Worm (Caenorhabditis elegans) whole organism, L1 larva: ENCODE measurements around the gene B0034.2.
A peak's percentile ranks its signal among the peaks of the same experiment; 100 is the strongest.

Experiments used
- C04F5.9 ChIP-seq: sonication (generic microtip); optimal IDR thresholded peaks from 2 replicates; lab custom pipeline; 2016; ENCODE audit warnings: missing genetic modification characterization, missing compliant biosample characterization
- C34B4.2 ChIP-seq: sonication (generic microtip); optimal IDR thresholded peaks from 2 replicates; lab custom pipeline; 2017; ENCODE audit warnings: mild to moderate bottlenecking, missing genetic modification characterization, missing compliant biosample characterization
- F16B12.6 ChIP-seq: fragments of 150-350 bp; optimal IDR thresholded peaks from 2 replicates; lab custom pipeline; 2014; ENCODE audit warnings: missing biosample characterization, missing genetic modification characterization
- alr-1 ChIP-seq: fragments of 200-800 bp; sonication (Bioruptor generic); optimal IDR thresholded peaks from 2 replicates; lab custom pipeline; 2018; ENCODE audit warnings: borderline replicate concordance, mild to moderate bottlenecking, missing genetic modification characterization, missing compliant biosample characterization
- ama-1 ChIP-seq: fragments of 150-350 bp; optimal IDR thresholded peaks from 2 replicates; lab custom pipeline; 2014
- ces-1 ChIP-seq: fragments of 150-350 bp; optimal IDR thresholded peaks from 2 replicates; lab custom pipeline; 2014; ENCODE audit warnings: missing biosample characterization, missing genetic modification reagents, missing genetic modification characterization
- dsc-1 ChIP-seq: sonication (generic microtip); optimal IDR thresholded peaks from 2 replicates; lab custom pipeline; 2016; ENCODE audit warnings: mild to moderate bottlenecking, missing genetic modification characterization, missing compliant biosample characterization
- efl-1 ChIP-seq, 4 experiments: fragments of 150-350 bp; optimal IDR thresholded peaks in 3 of 4; peaks in 1 of 4; 1 replicate in 1 of 4; 2 replicates in 3 of 4; lab custom pipeline; 2014; ENCODE audit warnings: missing biosample characterization in 2 of 4, missing genetic modification characterization in 2 of 4, missing genetic modification reagents in 2 of 4
- efl-3 ChIP-seq: fragments of 200-800 bp; sonication (Bioruptor generic); optimal IDR thresholded peaks from 2 replicates; lab custom pipeline; 2018; ENCODE audit warnings: mild to moderate bottlenecking, missing genetic modification characterization, missing compliant biosample characterization
- egl-27 ChIP-seq, 2 experiments: fragments of 150-350 bp in 1 of 2; sonication (generic microtip); optimal IDR thresholded peaks; 3 replicates each; lab custom pipeline; 2017 to 2018; ENCODE audit warnings: missing biosample characterization in 2 of 2, missing genetic modification characterization in 2 of 2, missing genetic modification reagents in 2 of 2
- elt-2 ChIP-seq: sonication (generic microtip); optimal IDR thresholded peaks from 2 replicates; lab custom pipeline; 2016; ENCODE audit warnings: missing genetic modification characterization, mild to moderate bottlenecking, inconsistent platforms, missing compliant biosample characterization, missing genetic modification reagents
- ets-5 ChIP-seq: fragments of 200-800 bp; sonication (Bioruptor generic); IDR thresholded peaks from 2 replicates; pipeline ENCODE4 v1.3.6; 2022; ENCODE audit warnings: missing genetic modification characterization, missing compliant biosample characterization
- fkh-4 ChIP-seq: sonication (generic microtip); optimal IDR thresholded peaks from 2 replicates; lab custom pipeline; 2016; ENCODE audit warnings: missing compliant biosample characterization, missing genetic modification characterization, borderline replicate concordance
- fkh-8 ChIP-seq: sonication (generic microtip); optimal IDR thresholded peaks from 2 replicates; lab custom pipeline; 2016; ENCODE audit warnings: mild to moderate bottlenecking, missing genetic modification characterization, missing compliant biosample characterization
- hlh-17 ChIP-seq: fragments of 200-800 bp; sonication (Bioruptor generic); optimal IDR thresholded peaks from 2 replicates; lab custom pipeline; 2018; ENCODE audit warnings: missing genetic modification characterization, mild to moderate bottlenecking, missing compliant biosample characterization, moderate library complexity, borderline replicate concordance
- irx-1 ChIP-seq: sonication (generic microtip); optimal IDR thresholded peaks from 2 replicates; lab custom pipeline; 2016; ENCODE audit warnings: missing genetic modification characterization, missing compliant biosample characterization
- isw-1 ChIP-seq: fragments of 200-800 bp; sonication (Bioruptor generic); IDR thresholded peaks from 2 replicates; pipeline ENCODE4 v1.3.6; 2022; ENCODE audit warnings: missing genetic modification characterization, missing compliant biosample characterization
- lin-14 ChIP-seq: fragments of 200-800 bp; sonication (Bioruptor generic); optimal IDR thresholded peaks from 2 replicates; lab custom pipeline; 2018; ENCODE audit warnings: mild to moderate bottlenecking, missing genetic modification characterization, moderate library complexity, missing compliant biosample characterization
- nhr-11 ChIP-seq: fragments of 150-350 bp; optimal IDR thresholded peaks from 2 replicates; lab custom pipeline; 2014; ENCODE audit warnings: missing biosample characterization, missing genetic modification characterization
- nhr-12 ChIP-seq: sonication (generic microtip); optimal IDR thresholded peaks from 2 replicates; lab custom pipeline; 2017; ENCODE audit warnings: missing biosample characterization, missing genetic modification characterization
- nhr-71 ChIP-seq: sonication (generic microtip); optimal IDR thresholded peaks from 2 replicates; lab custom pipeline; 2016; ENCODE audit warnings: mild to moderate bottlenecking, missing genetic modification characterization, moderate library complexity, missing compliant biosample characterization
- nhr-84 ChIP-seq: sonication (generic microtip); optimal IDR thresholded peaks from 2 replicates; lab custom pipeline; 2017; ENCODE audit warnings: missing biosample characterization, missing genetic modification characterization
- pax-3 ChIP-seq: fragments of 200-800 bp; sonication (Bioruptor generic); optimal IDR thresholded peaks from 2 replicates; lab custom pipeline; 2018; ENCODE audit warnings: mild to moderate bottlenecking, missing genetic modification characterization, moderate library complexity, missing compliant biosample characterization
- pqm-1 ChIP-seq: sonication (generic microtip); optimal IDR thresholded peaks from 3 replicates; lab custom pipeline; 2017; ENCODE audit warnings: missing biosample characterization, missing genetic modification characterization
- snu-23 ChIP-seq: sonication (generic microtip); optimal IDR thresholded peaks from 2 replicates; lab custom pipeline; 2016; ENCODE audit warnings: missing genetic modification characterization, missing compliant biosample characterization
- swsn-7 ChIP-seq: sonication (generic microtip); optimal IDR thresholded peaks from 2 replicates; lab custom pipeline; 2016; ENCODE audit warnings: missing genetic modification characterization, missing compliant biosample characterization
- tlp-1 ChIP-seq: fragments of 150-350 bp; optimal IDR thresholded peaks from 2 replicates; lab custom pipeline; 2014; ENCODE audit warnings: missing biosample characterization, missing genetic modification characterization
- unc-130 ChIP-seq: fragments of 150-350 bp; optimal IDR thresholded peaks from 2 replicates; lab custom pipeline; 2017; ENCODE audit warnings: missing biosample characterization, missing genetic modification characterization, inconsistent platforms
- unc-30 ChIP-seq: sonication (generic microtip); optimal IDR thresholded peaks from 2 replicates; lab custom pipeline; 2017; ENCODE audit warnings: missing biosample characterization, missing genetic modification characterization
- xbp-1 ChIP-seq: sonication (generic microtip); optimal IDR thresholded peaks from 2 replicates; lab custom pipeline; 2016; ENCODE audit warnings: missing genetic modification characterization, missing compliant biosample characterization

Gene B0034.2

ce11 chrII:5944268-5944667 lies at the start of gene B0034.2:
TSS of gene B0034.2 (minus strand) at chrII:5944368.
- TF ChIP-seq irx-1 (tag; lab: Kevin White, UChicago): no peak
- TF ChIP-seq pqm-1 (tag; lab: Kevin White, UChicago): no peak
- TF ChIP-seq nhr-84 (tag; lab: Kevin White, UChicago): no peak
- TF ChIP-seq tlp-1: no peak
- no peak for TF ChIP-seq hlh-17 (GFP tag; lab: Kevin White, UChicago)
- no peak for TF ChIP-seq efl-1 (optimal IDR thresholded peaks at IDR 0.05; lab: Kevin White, UChicago)
- TF ChIP-seq efl-1 (GFP tag; optimal IDR thresholded peaks at IDR 0.05 in 1 of 2; lab: Kevin White, UChicago): no peak
- no peak for TF ChIP-seq ces-1 (GFP tag; lab: Kevin White, UChicago)
- TF ChIP-seq swsn-7 (tag; lab: Kevin White, UChicago): no peak
- TF ChIP-seq efl-3 (GFP tag; lab: Kevin White, UChicago): no peak
- no peak for TF ChIP-seq C04F5.9 (tag; lab: Kevin White, UChicago)
- no peak for TF ChIP-seq unc-130
- TF ChIP-seq C34B4.2: no peak
- no peak for TF ChIP-seq ets-5 (GFP tag; lab: Robert Waterston, UW)
- no peak for TF ChIP-seq lin-14 (GFP tag; lab: Kevin White, UChicago)
- TF ChIP-seq unc-30 (tag; lab: Kevin White, UChicago): no peak
- no peak for TF ChIP-seq isw-1 (GFP tag; lab: Robert Waterston, UW)
- TF ChIP-seq fkh-4 (tag; lab: Kevin White, UChicago): no peak

- TF ChIP-seq xbp-1 (tag; lab: Kevin White, UChicago) (no peak), nhr-71 (tag; lab: Kevin White, UChicago) (peak; percentile 38), pax-3 (peak; percentile 14), dsc-1 (tag; lab: Kevin White, UChicago) (no peak), C34B4.2 (no peak), fkh-8 (tag; lab: Kevin White, UChicago) (peak; percentile 65)
- TF ChIP-seq, all 84 proteins: peak for 3
Observed at ce11 chrII:5990668-5991067, 46.5 kb upstream of the B0034.2 start, which contains the start of gene ins-3. TSS of gene ins-3 (minus strand) at chrII:5990768.

ce11 chrII:5988224-5988623 lies 44.1 kb upstream of the B0034.2 start, which contains the start of gene ins-2:
TSS of gene ins-2 (plus strand) at chrII:5988524.
- TF ChIP-seq unc-30 (tag; lab: Kevin White, UChicago) (no peak), nhr-11 (tag; lab: Kevin White, UChicago) (no peak), F16B12.6 (tag; lab: Kevin White, UChicago) (no peak), snu-23 (GFP tag; lab: Kevin White, UChicago) (no peak), C34B4.2 (no peak), nhr-12 (tag; lab: Kevin White, UChicago) (no peak)

- TF ChIP-seq ama-1 (lab: Kevin White, UChicago): no peak
Observed at ce11 chrII:5974878-5975277, 30.7 kb upstream of the B0034.2 start, which contains the start of gene B0034.5. TSS of gene B0034.5 (minus strand) at chrII:5974978.

ce11 chrII:5969303-5969702 lies 25.1 kb upstream of the B0034.2 start, which contains the start of gene B0034.4:
TSS of gene B0034.4 (minus strand) at chrII:5969531.
- peak; percentile 14 for TF ChIP-seq lin-14 (GFP tag; lab: Kevin White, UChicago)
- TF ChIP-seq alr-1 (tag; lab: Kevin White, UChicago): no peak

- TF ChIP-seq elt-2 (tag; lab: Kevin White, UChicago): no peak
- TF ChIP-seq egl-27 (tag; optimal IDR thresholded peaks at IDR 0.05; lab: Kevin White, UChicago): no peak
- TF ChIP-seq ces-1 (GFP tag; lab: Kevin White, UChicago): no peak
Observed at ce11 chrII:5968037-5968436, 23.9 kb upstream of the B0034.2 start, which contains the start of gene B0034.1. TSS of gene B0034.1 (plus strand) at chrII:5968337.
